Fruit fly (Drosophila melanogaster): ENCODE measurements around the gene CG5953.
A peak's percentile ranks its signal among the peaks of the same experiment; 100 is the strongest.

CG5953 gene

DNA sequence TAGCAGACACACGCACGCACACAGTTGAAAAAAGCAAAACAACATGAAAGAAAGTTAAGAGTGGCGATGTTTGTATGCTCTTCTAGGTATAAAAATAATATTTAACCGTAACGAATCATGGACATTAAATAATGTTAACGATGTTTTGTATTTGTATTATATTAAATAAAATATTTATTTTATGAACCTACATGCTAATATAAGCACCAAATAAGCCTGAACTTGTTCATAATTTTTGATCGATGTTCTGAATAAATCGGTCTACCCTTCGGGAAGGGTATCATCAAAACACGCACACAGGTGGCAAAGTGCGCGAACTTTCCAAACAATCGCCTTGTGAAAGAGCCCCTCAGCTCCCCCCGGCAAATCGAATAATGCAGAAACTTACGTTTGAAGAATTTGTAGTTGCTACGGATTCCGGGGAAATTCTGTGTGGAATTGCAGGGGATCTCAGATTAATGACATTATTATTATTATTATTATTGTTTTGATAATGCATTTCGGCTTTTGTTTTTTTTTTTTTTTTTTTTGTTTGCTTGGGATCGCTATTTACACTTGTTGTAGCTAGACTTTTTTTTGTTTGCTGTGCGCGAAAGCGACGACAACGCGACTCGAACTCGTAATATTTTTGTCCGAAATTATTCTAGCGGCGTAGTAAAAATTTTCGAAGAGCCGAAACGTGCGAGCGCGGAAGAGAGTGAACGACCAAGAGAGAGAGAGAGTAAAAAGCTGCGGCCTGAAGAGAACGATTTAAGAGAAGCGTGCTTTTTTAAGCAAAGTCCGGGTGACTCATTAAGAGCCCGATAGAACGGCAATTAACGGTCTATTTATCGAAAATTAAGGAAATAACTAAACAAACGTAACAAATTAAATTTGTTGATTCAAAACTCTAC, 12.8 kb downstream of the CG5953 start (continued):
- no peak for TF ChIP-seq vvl (GFP tag; IDR thresholded peaks at IDR 0.05)
- TF ChIP-seq Meics (GFP tag; optimal IDR thresholded peaks at IDR 0.05) = peak; percentile 54
- no peak for TF ChIP-seq chn (GFP tag; optimal IDR thresholded peaks at IDR 0.05)
- no peak for TF ChIP-seq Neu2 (GFP tag; optimal IDR thresholded peaks at IDR 0.05; ENCODE audit: borderline replicate concordance)
- TF ChIP-seq CG1024 (GFP tag; IDR thresholded peaks at IDR 0.05) = peak; percentile 4; the same call in 1 of the 2 replicates
- TF ChIP-seq Ravus (GFP tag; IDR thresholded peaks at IDR 0.05) = no peak
- TF ChIP-seq unpg (GFP tag; optimal IDR thresholded peaks at IDR 0.05) = peak; percentile 52
- no peak for TF ChIP-seq CG17612 (GFP tag; IDR thresholded peaks at IDR 0.05)
- TF ChIP-seq CG31441 (GFP tag; IDR thresholded peaks at IDR 0.05) = peak; percentile 47; the same call in 1 of the 2 replicates
- no peak for TF ChIP-seq caup (GFP tag; optimal IDR thresholded peaks at IDR 0.05; ENCODE audit: severe bottlenecking)
- peak; percentile 29; the same call in 1 of the 2 replicates for TF ChIP-seq CG9215 (GFP tag; IDR thresholded peaks at IDR 0.05)
- TF ChIP-seq CG3847 (GFP tag; IDR thresholded peaks at IDR 0.05) = no peak
- TF ChIP-seq CG11504 (tag; optimal IDR thresholded peaks at IDR 0.05) = peak; percentile 7
- no peak for TF ChIP-seq schlank (tag; optimal IDR thresholded peaks at IDR 0.05)
- TF ChIP-seq kah (GFP tag; optimal IDR thresholded peaks at IDR 0.05) = no peak
- peak; percentile 6 for TF ChIP-seq Fer3 (tag; optimal IDR thresholded peaks at IDR 0.05)
- TF ChIP-seq wdn (GFP tag; IDR thresholded peaks at IDR 0.05) = no peak
- TF ChIP-seq Bteb2 (GFP tag; optimal IDR thresholded peaks at IDR 0.05) = no peak
- TF ChIP-seq CG13775 (GFP tag; optimal IDR thresholded peaks at IDR 0.05) = peak; percentile 44
- no peak for TF ChIP-seq Xbp1 (GFP tag; optimal IDR thresholded peaks at IDR 0.05)
- no peak for TF ChIP-seq CHES-1-like (GFP tag; optimal IDR thresholded peaks at IDR 0.05)
- TF ChIP-seq Oaz (GFP tag; IDR thresholded peaks at IDR 0.05) = no peak
- peak; percentile 95 for TF ChIP-seq CG3163 (GFP tag; optimal IDR thresholded peaks at IDR 0.05)
- peak; percentile 18 for TF ChIP-seq CG15601 (tag; optimal IDR thresholded peaks at IDR 0.05)
- TF ChIP-seq E2f2 (GFP tag; IDR thresholded peaks at IDR 0.05) = 0 out of 2 replicates have a peak, but pooled peaks have one; percentile 28
- TF ChIP-seq dysf (GFP tag; IDR thresholded peaks at IDR 0.05) = 0 out of 3 replicates have a peak, but pooled peaks have one; percentile 44
- peak; percentile 59 for TF ChIP-seq CG13624 (GFP tag; optimal IDR thresholded peaks at IDR 0.05)
- TF ChIP-seq NC2α (GFP tag; optimal IDR thresholded peaks at IDR 0.05) = no peak
- peak; percentile 42; the same call in 1 of the 2 replicates for TF ChIP-seq ttk (GFP tag; IDR thresholded peaks at IDR 0.05)
- peak; percentile 44 for TF ChIP-seq esg (GFP tag; conservative IDR thresholded peaks at IDR 0.05)
- peak; percentile 50 for TF ChIP-seq CG32532 (GFP tag; IDR thresholded peaks at IDR 0.05)
- TF ChIP-seq sd (tag; optimal IDR thresholded peaks at IDR 0.05) = peak; percentile 4
- no peak for TF ChIP-seq CG5180 (GFP tag; optimal IDR thresholded peaks at IDR 0.05)
- TF ChIP-seq otp (GFP tag; IDR thresholded peaks at IDR 0.05) = peak; percentile 64; the same call in 1 of the 3 replicates
- no peak for TF ChIP-seq Side (GFP tag; optimal IDR thresholded peaks at IDR 0.05)
- peak; percentile 49 for TF ChIP-seq phol (tag; optimal IDR thresholded peaks at IDR 0.05)
- TF ChIP-seq cad (GFP tag; optimal IDR thresholded peaks at IDR 0.05) = no peak
- TF ChIP-seq Jarid2 (GFP tag; optimal IDR thresholded peaks at IDR 0.05) = peak; percentile 31
- peak; percentile 15 for TF ChIP-seq CG10274 (GFP tag; optimal IDR thresholded peaks at IDR 0.05)
- TF ChIP-seq Trl (optimal IDR thresholded peaks at IDR 0.05) = peak; percentile 93 to 96
- TF ChIP-seq Trl (GFP tag; optimal IDR thresholded peaks at IDR 0.05) = no peak
- peak; percentile 35 for TF ChIP-seq Deaf1 (tag; optimal IDR thresholded peaks at IDR 0.05)
- no peak for TF ChIP-seq CG7745 (tag; optimal IDR thresholded peaks at IDR 0.05)
- no peak for TF ChIP-seq zf30C (GFP tag; optimal IDR thresholded peaks at IDR 0.05)
- no peak for TF ChIP-seq CG1603 (tag; optimal IDR thresholded peaks at IDR 0.05)
- TF ChIP-seq CG3281 (GFP tag; optimal IDR thresholded peaks at IDR 0.05) = peak; percentile 49
- no peak for TF ChIP-seq croc (GFP tag; conservative IDR thresholded peaks at IDR 0.05)
- no peak for TF ChIP-seq CG8765 (GFP tag; IDR thresholded peaks at IDR 0.05)
